Worm (Caenorhabditis elegans) whole organism, late embryonic: Measurements from ENCODE around the gene cyp-14A1.
A peak's percentile ranks its signal among the peaks of the same experiment; 100 is the strongest.

ENCODE experiments used
- C08G9.2 ChIP-seq: sonication (generic microtip); optimal IDR thresholded peaks from 2 replicates; lab custom pipeline; 2016; ENCODE audit warnings: mild to moderate bottlenecking, missing genetic modification characterization, moderate library complexity, missing compliant biosample characterization
- C38D4.7 ChIP-seq: fragments of 200-800 bp; sonication (Bioruptor generic); optimal IDR thresholded peaks from 2 replicates; lab custom pipeline; 2018; ENCODE audit warnings: mild to moderate bottlenecking, missing genetic modification characterization, moderate library complexity, missing compliant biosample characterization
- K02D7.2 ChIP-seq: sonication (generic microtip); optimal IDR thresholded peaks from 2 replicates; lab custom pipeline; 2017; ENCODE audit warnings: mild to moderate bottlenecking, missing genetic modification characterization, missing compliant biosample characterization
- T23F11.4 ChIP-seq: fragments of 200-800 bp; sonication (Bioruptor generic); optimal IDR thresholded peaks from 2 replicates; lab custom pipeline; 2018; ENCODE audit warnings: mild to moderate bottlenecking, missing genetic modification characterization, missing compliant biosample characterization
- Y22D7AL.16 ChIP-seq: sonication (generic microtip); optimal IDR thresholded peaks from 2 replicates; lab custom pipeline; 2016; ENCODE audit warnings: missing genetic modification characterization, missing compliant biosample characterization
- ahr-1 ChIP-seq: sonication (generic microtip); optimal IDR thresholded peaks from 2 replicates; lab custom pipeline; 2016; ENCODE audit warnings: missing genetic modification characterization, missing compliant biosample characterization
- ceh-14 ChIP-seq: sonication (generic microtip); optimal IDR thresholded peaks from 2 replicates; lab custom pipeline; 2016; ENCODE audit warnings: missing genotype, missing genetic modification characterization, missing compliant biosample characterization
- ceh-18 ChIP-seq: sonication (generic microtip); optimal IDR thresholded peaks from 2 replicates; lab custom pipeline; 2016; ENCODE audit warnings: missing genetic modification characterization, missing compliant biosample characterization
- ceh-2 ChIP-seq: sonication (generic microtip); optimal IDR thresholded peaks from 2 replicates; lab custom pipeline; 2016; ENCODE audit warnings: missing genotype, missing genetic modification characterization, missing compliant biosample characterization
- ceh-22 ChIP-seq: sonication (generic microtip); optimal IDR thresholded peaks from 2 replicates; lab custom pipeline; 2017; ENCODE audit warnings: missing biosample characterization, missing genetic modification characterization
- ceh-24 ChIP-seq: sonication (generic microtip); optimal IDR thresholded peaks from 2 replicates; lab custom pipeline; 2016; ENCODE audit warnings: mild to moderate bottlenecking, missing genetic modification characterization, missing compliant biosample characterization
- ceh-30 ChIP-seq: fragments of 150-350 bp; optimal IDR thresholded peaks from 2 replicates; lab custom pipeline; 2014; ENCODE audit warnings: missing biosample characterization, missing genetic modification characterization
- ceh-31 ChIP-seq: sonication (generic microtip); optimal IDR thresholded peaks from 2 replicates; lab custom pipeline; 2016; ENCODE audit warnings: missing genetic modification characterization, missing compliant biosample characterization
- ceh-34 ChIP-seq: sonication (generic microtip); optimal IDR thresholded peaks from 2 replicates; lab custom pipeline; 2016; ENCODE audit warnings: mild to moderate bottlenecking, missing genetic modification characterization, missing compliant biosample characterization
- ceh-48 ChIP-seq: sonication (generic microtip); optimal IDR thresholded peaks from 2 replicates; lab custom pipeline; 2016; ENCODE audit warnings: missing genetic modification characterization, inconsistent platforms, missing compliant biosample characterization
- dmd-4 ChIP-seq: sonication (generic microtip); optimal IDR thresholded peaks from 2 replicates; lab custom pipeline; 2016; ENCODE audit warnings: borderline replicate concordance, missing genetic modification characterization, missing compliant biosample characterization
- elt-4 ChIP-seq: sonication (generic microtip); optimal IDR thresholded peaks from 2 replicates; lab custom pipeline; 2016; ENCODE audit warnings: missing genetic modification characterization, missing compliant biosample characterization
- eyg-1 ChIP-seq: sonication (generic microtip); optimal IDR thresholded peaks from 2 replicates; lab custom pipeline; 2016; ENCODE audit warnings: missing genotype, missing genetic modification characterization, missing compliant biosample characterization
- fax-1 ChIP-seq: sonication (generic microtip); optimal IDR thresholded peaks from 2 replicates; lab custom pipeline; 2016; ENCODE audit warnings: missing genotype, missing genetic modification characterization, missing compliant biosample characterization
- fkh-10 ChIP-seq: fragments of 150-350 bp; optimal IDR thresholded peaks from 2 replicates; lab custom pipeline; 2014; ENCODE audit warnings: missing biosample characterization, missing genetic modification reagents, missing genetic modification characterization
- hlh-6 ChIP-seq: sonication (generic microtip); optimal IDR thresholded peaks from 2 replicates; lab custom pipeline; 2016; ENCODE audit warnings: missing genotype, missing genetic modification characterization, missing compliant biosample characterization
- lim-6 ChIP-seq: sonication (generic microtip); optimal IDR thresholded peaks from 2 replicates; lab custom pipeline; 2016; ENCODE audit warnings: missing genetic modification characterization, missing compliant biosample characterization
- lin-11 ChIP-seq: fragments of 200-800 bp; sonication (Bioruptor generic); optimal IDR thresholded peaks from 2 replicates; lab custom pipeline; 2018; ENCODE audit warnings: mild to moderate bottlenecking, missing genetic modification characterization, missing compliant biosample characterization
- madf-2 ChIP-seq: sonication (generic microtip); optimal IDR thresholded peaks from 2 replicates; lab custom pipeline; 2017; ENCODE audit warnings: missing genetic modification characterization, missing compliant biosample characterization
- nfya-1 ChIP-seq: sonication (generic microtip); optimal IDR thresholded peaks from 2 replicates; lab custom pipeline; 2017; ENCODE audit warnings: missing genetic modification characterization, mild to moderate bottlenecking, missing compliant biosample characterization, antibody characterized with exemption, moderate library complexity
- nhr-11 ChIP-seq: fragments of 150-350 bp; optimal IDR thresholded peaks from 2 replicates; lab custom pipeline; 2014; ENCODE audit warnings: missing biosample characterization, missing genetic modification characterization
- npax-4 ChIP-seq: sonication (generic microtip); optimal IDR thresholded peaks from 2 replicates; lab custom pipeline; 2016; ENCODE audit warnings: missing genetic modification characterization, missing compliant biosample characterization
- pat-9 ChIP-seq: fragments of 200-800 bp; sonication (Bioruptor generic); optimal IDR thresholded peaks from 2 replicates; lab custom pipeline; 2018; ENCODE audit warnings: mild to moderate bottlenecking, missing genetic modification characterization, moderate library complexity, missing compliant biosample characterization
- pha-2 ChIP-seq: sonication (generic microtip); optimal IDR thresholded peaks from 2 replicates; lab custom pipeline; 2017; ENCODE audit warnings: mild to moderate bottlenecking, missing genetic modification characterization, missing compliant biosample characterization
- pha-4 ChIP-seq: fragments of 150-350 bp; optimal IDR thresholded peaks from 2 replicates; lab custom pipeline; 2018; ENCODE audit warnings: missing biosample characterization, missing genetic modification reagents, missing genetic modification characterization
- pros-1 ChIP-seq: fragments of 150-350 bp; optimal IDR thresholded peaks from 2 replicates; lab custom pipeline; 2014; ENCODE audit warnings: missing biosample characterization, missing genetic modification reagents, missing genetic modification characterization
- ref-2 ChIP-seq: sonication (generic microtip); optimal IDR thresholded peaks from 2 replicates; lab custom pipeline; 2016; ENCODE audit warnings: missing genetic modification characterization, missing compliant biosample characterization
- sox-2 ChIP-seq: fragments of 200-800 bp; sonication (Bioruptor generic); IDR thresholded peaks from 2 replicates; pipeline ENCODE4 v1.3.6; 2022; ENCODE audit warnings: missing genetic modification reagents, missing genetic modification characterization, missing compliant biosample characterization
- syd-9 ChIP-seq: sonication (generic microtip); optimal IDR thresholded peaks from 2 replicates; lab custom pipeline; 2016; ENCODE audit warnings: mild to moderate bottlenecking, missing genetic modification characterization, moderate library complexity, missing compliant biosample characterization
- tbx-7 ChIP-seq: sonication (generic microtip); optimal IDR thresholded peaks from 2 replicates; lab custom pipeline; 2016; ENCODE audit warnings: missing genotype, missing genetic modification characterization, missing compliant biosample characterization
- ttx-3 ChIP-seq: sonication (generic microtip); optimal IDR thresholded peaks from 2 replicates; lab custom pipeline; 2016; ENCODE audit warnings: missing genetic modification reagents, missing genetic modification characterization, missing compliant biosample characterization
- unc-3 ChIP-seq, 2 experiments: fragments of 200-800 bp in 1 of 2; sonication (Bioruptor generic) in 1 of 2; sonication (generic microtip) in 1 of 2; conservative IDR thresholded peaks in 1 of 2; optimal IDR thresholded peaks in 1 of 2; 2 replicates each; pipeline versions ENCODE4 v1.3.6 to Lab custom; 2016 to 2022; ENCODE audit warnings: missing compliant biosample characterization in 2 of 2, missing genetic modification characterization in 2 of 2, missing genetic modification reagents in 1 of 2
- unc-42 ChIP-seq: sonication (generic microtip); optimal IDR thresholded peaks from 2 replicates; lab custom pipeline; 2016; ENCODE audit warnings: missing genotype, missing genetic modification characterization, missing compliant biosample characterization
- unc-55 ChIP-seq: sonication (generic microtip); optimal IDR thresholded peaks from 2 replicates; lab custom pipeline; 2017; ENCODE audit warnings: missing biosample characterization, missing genetic modification reagents, missing genetic modification characterization
- unc-86 ChIP-seq: sonication (generic microtip); optimal IDR thresholded peaks from 2 replicates; lab custom pipeline; 2016; ENCODE audit warnings: missing genetic modification characterization, missing compliant biosample characterization

Gene cyp-14A1

ce11 chrX:13284091-13284490 lies 16.9 kb upstream of the cyp-14A1 start, which contains the start of gene cyp-14A4:
Gene cyp-14A4, minus strand, starts transcription at chrX:13284197.
- no peak for TF ChIP-seq tbx-7 (tag; lab: Kevin White, UChicago)
- no peak for TF ChIP-seq pros-1 (tag; lab: Kevin White, UChicago)
- no peak for TF ChIP-seq pha-4 (tag; lab: Kevin White, UChicago)

ce11 chrX:13283462-13283861 lies 16.3 kb upstream of the cyp-14A1 start:
- TF ChIP-seq C38D4.7 (GFP tag; lab: Kevin White, UChicago) (no peak), ceh-34 (tag; lab: Kevin White, UChicago) (no peak), pha-2 (tag; lab: Kevin White, UChicago) (no peak), C08G9.2 (tag; lab: Kevin White, UChicago) (no peak), unc-42 (no peak), ceh-18 (tag; lab: Kevin White, UChicago) (no peak), syd-9 (no peak), T23F11.4 (GFP tag; lab: Kevin White, UChicago) (no peak), ceh-2 (no peak)

ce11 chrX:13278876-13279275 lies 11.7 kb upstream of the cyp-14A1 start, which contains the start of gene phf-33:
Gene phf-33, minus strand, starts transcription at chrX:13278976.
- no peak for TF ChIP-seq pha-4 (tag; lab: Kevin White, UChicago)
- TF ChIP-seq npax-4 (tag; lab: Kevin White, UChicago): no peak
- no peak for TF ChIP-seq fkh-10 (GFP tag; lab: Kevin White, UChicago)
- TF ChIP-seq ceh-31 (tag; lab: Kevin White, UChicago): no peak
- TF ChIP-seq ceh-22 (tag; lab: Kevin White, UChicago): no peak
- TF ChIP-seq dmd-4 (tag; lab: Kevin White, UChicago): no peak
- no peak for TF ChIP-seq fax-1 (tag; lab: Kevin White, UChicago)
- no peak for TF ChIP-seq lim-6 (tag; lab: Kevin White, UChicago)
- TF ChIP-seq pat-9 (tag; lab: Kevin White, UChicago): no peak
- TF ChIP-seq syd-9: no peak

DNA sequence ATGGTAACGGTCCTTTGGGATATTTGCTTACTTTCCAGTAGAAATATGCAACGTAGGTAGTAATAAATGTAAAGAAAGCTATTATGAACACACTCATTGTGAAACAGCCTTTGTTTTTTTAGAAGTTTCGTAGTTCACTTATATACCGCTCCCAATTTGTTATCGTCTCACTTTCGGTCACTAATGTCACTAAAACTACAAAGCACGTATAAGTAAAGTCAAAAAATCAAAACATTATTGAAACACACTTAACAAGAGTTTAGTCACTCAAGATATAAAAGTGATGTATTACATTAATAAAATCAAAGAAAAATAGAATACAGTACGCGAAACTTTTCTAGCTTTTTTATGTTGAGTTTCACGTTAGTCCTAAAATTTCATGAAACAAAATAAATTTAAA lies 6.9 kb upstream of the cyp-14A1 start, which contains the start of gene cyp-14A3:
Gene cyp-14A3, minus strand, starts transcription at position 101 of the 400 bp plus-strand sequence.
- no peak for TF ChIP-seq lin-11
- no peak for TF ChIP-seq ceh-34 (tag; lab: Kevin White, UChicago)
- TF ChIP-seq ceh-18 (tag; lab: Kevin White, UChicago): no peak
- TF ChIP-seq ahr-1: no peak
- no peak for TF ChIP-seq hlh-6 (tag; lab: Kevin White, UChicago)
- no peak for TF ChIP-seq pat-9 (tag; lab: Kevin White, UChicago)
- TF ChIP-seq Y22D7AL.16 (tag; lab: Kevin White, UChicago): no peak
- TF ChIP-seq madf-2: no peak
- TF ChIP-seq fax-1 (tag; lab: Kevin White, UChicago): no peak
- TF ChIP-seq T23F11.4 (GFP tag; lab: Kevin White, UChicago): no peak
- no peak for TF ChIP-seq pha-2 (tag; lab: Kevin White, UChicago)

DNA sequence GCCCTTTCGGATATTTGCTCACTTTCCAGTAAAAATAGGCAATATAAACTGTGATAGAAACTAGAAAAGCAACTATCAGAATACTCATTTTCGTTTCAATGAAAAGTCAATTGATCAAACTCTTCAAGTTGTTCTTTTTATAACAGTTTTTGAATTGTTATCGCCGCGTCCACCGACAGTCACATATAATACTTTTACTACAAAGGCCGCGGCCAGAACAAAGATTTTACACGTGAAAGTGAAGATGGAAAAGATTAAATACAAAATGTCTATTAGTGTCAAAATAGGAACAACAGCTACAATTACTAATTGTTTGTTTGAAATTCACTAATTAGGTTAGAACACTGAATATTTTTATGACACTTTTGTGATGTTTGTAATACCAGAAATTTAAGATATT lies 2.4 kb upstream of the cyp-14A1 start, which contains the start of gene cyp-14A2:
Gene cyp-14A2, minus strand, starts transcription at position 101 of the 400 bp plus-strand sequence.
- TF ChIP-seq ttx-3 (tag; lab: Kevin White, UChicago): no peak
- no peak for TF ChIP-seq K02D7.2 (tag; lab: Kevin White, UChicago)
- no peak for TF ChIP-seq nfya-1 (tag; lab: Kevin White, UChicago)
- no peak for TF ChIP-seq syd-9
- no peak for TF ChIP-seq fkh-10 (GFP tag; lab: Kevin White, UChicago)
- TF ChIP-seq hlh-6 (tag; lab: Kevin White, UChicago): no peak

DNA sequence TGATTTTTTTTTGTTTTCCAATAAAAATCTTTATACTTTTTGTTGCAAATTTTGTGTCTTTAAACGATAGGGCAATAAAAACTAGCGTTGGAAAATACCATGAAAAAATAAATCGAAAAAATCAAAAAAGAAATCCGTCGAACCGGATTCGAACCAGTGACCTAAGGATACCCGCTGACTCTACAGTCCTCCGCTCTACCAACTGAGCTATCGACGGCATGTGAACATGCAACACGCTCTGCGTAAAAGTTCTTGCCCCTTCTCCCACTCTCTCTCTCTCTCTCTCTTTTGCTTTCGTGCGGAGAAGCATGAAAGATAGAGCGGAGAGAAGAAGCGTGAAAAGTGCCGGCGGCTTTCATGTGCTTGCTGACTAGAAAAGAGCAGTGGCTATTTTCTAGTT lies 2.6 kb downstream of the cyp-14A1 start:
- TF ChIP-seq Y22D7AL.16 (tag; lab: Kevin White, UChicago) (peak; percentile 76), ceh-30 (tag; lab: Kevin White, UChicago) (no peak), sox-2 (GFP tag; lab: Robert Waterston, UW) (peak; percentile 68), unc-3 (GFP tag; conservative IDR thresholded peaks at IDR 0.05; lab: Robert Waterston, UW) (peak; percentile 87), unc-3 (tag; optimal IDR thresholded peaks at IDR 0.05; lab: Kevin White, UChicago) (peak; percentile 67), ceh-24 (tag; lab: Kevin White, UChicago) (peak; percentile 60), ahr-1 (peak; percentile 31), nhr-11 (tag; lab: Kevin White, UChicago) (no peak), ceh-34 (tag; lab: Kevin White, UChicago) (peak; percentile 48), ceh-14 (tag; lab: Kevin White, UChicago) (peak; percentile 84), eyg-1 (tag; lab: Kevin White, UChicago) (peak; percentile 64), elt-4 (tag; lab: Kevin White, UChicago) (no peak), ceh-31 (tag; lab: Kevin White, UChicago) (peak; percentile 65), ceh-48 (tag; lab: Kevin White, UChicago) (peak; percentile 57), unc-86 (tag; lab: Kevin White, UChicago) (peak; percentile 78), hlh-6 (tag; lab: Kevin White, UChicago) (peak; percentile 83), unc-55 (GFP tag; lab: Kevin White, UChicago) (no peak), T23F11.4 (GFP tag; lab: Kevin White, UChicago) (peak; percentile 62), unc-42 (no peak), ref-2 (tag; lab: Kevin White, UChicago) (peak; percentile 80), nfya-1 (tag; lab: Kevin White, UChicago) (peak; percentile 44)
